Worm (Caenorhabditis elegans) whole organism, L3 larva: Measurements from ENCODE around the gene aat-7.

Source experiments
- ZK546.5 ChIP-seq: sonication (generic microtip); optimal IDR thresholded peaks from 2 replicates; lab custom pipeline; 2017; ENCODE audit warnings: missing biosample characterization, missing genetic modification characterization
- ama-1 ChIP-seq: fragments of 150-350 bp; optimal IDR thresholded peaks from 2 replicates; lab custom pipeline; 2018
- fkh-10 ChIP-seq: sonication (generic microtip); optimal IDR thresholded peaks from 2 replicates; lab custom pipeline; 2017; ENCODE audit warnings: missing biosample characterization, missing genetic modification reagents, missing genetic modification characterization
- fos-1 ChIP-seq: fragments of 150-350 bp; optimal IDR thresholded peaks from 2 replicates; lab custom pipeline; 2014; ENCODE audit warnings: missing biosample characterization, missing genetic modification characterization
- jun-1 ChIP-seq: fragments of 150-350 bp; optimal IDR thresholded peaks from 2 replicates; lab custom pipeline; 2014; ENCODE audit warnings: missing biosample characterization, missing genetic modification reagents, missing genetic modification characterization
- nfya-1 ChIP-seq: sonication (generic microtip); optimal IDR thresholded peaks from 2 replicates; lab custom pipeline; 2017; ENCODE audit warnings: missing genetic modification characterization, mild to moderate bottlenecking, missing compliant biosample characterization, antibody characterized with exemption, moderate library complexity; ENCODE audit not compliant: insufficient read depth
- nhr-76 ChIP-seq: fragments of 150-350 bp; sonication (generic microtip); optimal IDR thresholded peaks from 5 replicates; lab custom pipeline; 2014; ENCODE audit warnings: missing biosample characterization, missing genetic modification characterization
- pha-4 ChIP-seq: fragments of 150-350 bp; optimal IDR thresholded peaks from 2 replicates; lab custom pipeline; 2014; ENCODE audit warnings: missing biosample characterization, missing genetic modification reagents, missing genetic modification characterization

ce11 chrII:1362423-1362822, 24.2 kb upstream of the aat-7 start:
- TF ChIP-seq jun-1 (no peak), nfya-1 (tag; lab: Kevin White, UChicago) (no peak), ZK546.5 (tag; lab: Kevin White, UChicago) (no peak), ama-1 (lab: Kevin White, UChicago) (no peak), nhr-76 (tag; lab: Kevin White, UChicago) (no peak), pha-4 (no peak), fos-1 (tag; lab: Kevin White, UChicago) (no peak), fkh-10 (no peak)
